Fruit fly (Drosophila melanogaster) whole organism, prepupa: ENCODE data around the gene Or22b.

Experiments used
- Hr38 ChIP-seq: sonication (Bioruptor generic); optimal IDR thresholded peaks from 2 replicates; lab custom pipeline; 2016; ENCODE audit warnings: missing biosample characterization, missing genetic modification characterization
- Sox14 ChIP-seq: fragments of 200-800 bp; sonication (Bioruptor generic); optimal IDR thresholded peaks from 3 replicates; lab custom pipeline; 2016; ENCODE audit warnings: missing biosample characterization, missing genetic modification characterization
- acj6 ChIP-seq: fragments of 200-800 bp; sonication (Bioruptor generic); optimal IDR thresholded peaks from 3 replicates; lab custom pipeline; 2016; ENCODE audit warnings: missing biosample characterization, missing genetic modification characterization

- no peak for TF ChIP-seq Hr38 (GFP tag; lab: Kevin White, UChicago)
- TF ChIP-seq Sox14 (GFP tag; lab: Kevin White, UChicago), result no peak
- no peak for TF ChIP-seq acj6
Observed at dm6 chr2L:1518022-1518421, 4.5 kb upstream of the Or22b start, which contains the start of gene halo.
